Worm (Caenorhabditis elegans): ENCODE results near the gene fbxc-51.
A peak's percentile ranks its signal among the peaks of the same experiment; 100 is the strongest.

Gene fbxc-51

ce11 chrII:920326-920725 lies 51.7 kb downstream of the fbxc-51 start:
- TF ChIP-seq fos-1 (tag; optimal IDR thresholded peaks at IDR 0.05): no peak
- no peak for TF ChIP-seq efl-1 (optimal IDR thresholded peaks at IDR 0.05)
- peak in 1 of 2 experiments; percentile 52 for TF ChIP-seq efl-1 (GFP tag; optimal IDR thresholded peaks at IDR 0.05 in 1 of 2)
- TF ChIP-seq elt-2 (tag; optimal IDR thresholded peaks at IDR 0.05): peak; percentile 64

All from whole organism, L1 larva.